Fruit fly (Drosophila melanogaster): ENCODE data around the gene CG4022.
A peak's percentile ranks its signal among the peaks of the same experiment; 100 is the strongest.

The CG4022 gene

DNA sequence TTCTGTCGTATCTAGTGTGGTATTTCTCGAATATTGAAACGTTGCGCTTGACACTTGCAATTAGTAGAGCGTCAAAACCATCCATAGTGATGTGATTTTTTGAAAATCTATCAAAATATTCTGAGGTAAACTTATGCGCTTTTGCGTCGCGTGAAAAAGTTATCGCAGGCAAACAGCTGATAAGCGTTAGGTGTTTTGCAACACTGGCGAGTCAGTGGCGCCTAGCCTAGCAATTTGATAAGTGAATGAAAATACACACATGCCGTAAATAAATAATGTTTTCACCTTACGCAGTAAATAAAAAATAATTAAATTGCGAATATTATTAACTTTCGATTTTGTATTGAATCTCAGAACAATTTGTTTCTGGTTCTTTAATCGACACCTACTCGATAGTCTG lies 24.7 kb upstream of the CG4022 start, which contains the start of gene CG42526 (continued):
- TF ChIP-seq chinmo (GFP tag; IDR thresholded peaks at IDR 0.05; ENCODE audit: partially characterized antibody) (0 out of 4 replicates have a peak, but pooled peaks have one; percentile 5), CG9727 (GFP tag; optimal IDR thresholded peaks at IDR 0.05) (peak; percentile 17), CG17829 (tag; optimal IDR thresholded peaks at IDR 0.05) (peak; percentile 31), CG10209 (GFP tag; optimal IDR thresholded peaks at IDR 0.05) (peak; percentile 39), Dip3 (GFP tag; optimal IDR thresholded peaks at IDR 0.05) (peak; percentile 56), CG10147 (GFP tag; optimal IDR thresholded peaks at IDR 0.05) (peak; percentile 22), E2f2 (GFP tag; IDR thresholded peaks at IDR 0.05) (peak; percentile 84), pho (GFP tag; optimal IDR thresholded peaks at IDR 0.05) (peak; percentile 56), Sin3A (optimal IDR thresholded peaks at IDR 0.05) (peak; percentile 25), ssp (GFP tag; IDR thresholded peaks at IDR 0.05) (no peak), CrebB (tag; optimal IDR thresholded peaks at IDR 0.05) (no peak), gsb-n (tag; optimal IDR thresholded peaks at IDR 0.05) (peak; percentile 27)

DNA sequence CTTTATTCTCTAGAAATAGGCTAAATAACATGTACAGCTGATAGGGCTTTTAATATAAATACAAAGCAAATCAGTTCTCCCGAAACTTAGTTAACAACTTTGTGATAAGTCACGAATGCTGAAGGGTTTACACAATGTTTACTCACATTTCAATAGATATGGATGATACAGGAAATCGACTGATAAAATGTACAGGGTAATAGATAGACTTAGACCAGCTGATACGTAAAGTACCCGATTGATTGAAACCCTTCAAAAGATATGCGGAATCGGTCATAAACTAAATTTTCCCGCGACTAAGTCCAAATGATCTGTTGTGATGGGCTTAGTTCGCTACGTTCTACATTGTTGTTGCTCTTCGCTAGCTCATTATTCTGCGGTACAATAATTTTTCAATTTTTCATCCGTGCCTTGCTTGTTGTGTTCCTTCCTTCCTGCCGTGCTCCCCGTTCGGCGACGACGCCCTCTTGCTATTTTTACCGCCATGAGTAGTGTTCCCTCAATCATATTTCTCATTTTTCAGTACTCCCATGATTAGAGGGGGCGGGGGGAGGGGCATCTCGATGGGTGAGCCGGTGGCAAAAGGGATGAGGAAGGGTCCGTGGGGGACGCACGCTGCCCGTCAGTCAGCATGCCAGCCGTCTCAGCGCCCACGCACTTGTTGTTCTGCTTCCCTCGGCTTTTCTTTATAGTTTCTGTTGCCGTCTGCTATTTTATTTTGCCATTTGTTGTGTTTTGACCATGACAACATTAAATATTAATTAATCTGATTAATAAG lies 22.4 kb upstream of the CG4022 start:
- TF ChIP-seq az2 (GFP tag; optimal IDR thresholded peaks at IDR 0.05): no peak
- TF ChIP-seq sr (GFP tag; IDR thresholded peaks at IDR 0.05): peak; percentile 98
- no peak for TF ChIP-seq Pdp1 (GFP tag; optimal IDR thresholded peaks at IDR 0.05)
- TF ChIP-seq CG10431 (GFP tag; optimal IDR thresholded peaks at IDR 0.05): no peak
- TF ChIP-seq CG9876 (GFP tag; optimal IDR thresholded peaks at IDR 0.05): no peak
- peak; percentile 97 for TF ChIP-seq crol (GFP tag; IDR thresholded peaks at IDR 0.05)
- TF ChIP-seq CG32767 (GFP tag; IDR thresholded peaks at IDR 0.05): no peak
- TF ChIP-seq D19A (tag; optimal IDR thresholded peaks at IDR 0.05): no peak
- TF ChIP-seq dan (GFP tag; IDR thresholded peaks at IDR 0.05): no peak
- no peak for TF ChIP-seq Gsc (GFP tag; IDR thresholded peaks at IDR 0.05)
- no peak for TF ChIP-seq CG12236 (GFP tag; optimal IDR thresholded peaks at IDR 0.05)
- no peak for TF ChIP-seq CG14014 (GFP tag; IDR thresholded peaks at IDR 0.05)
- TF ChIP-seq CG4404 (GFP tag; IDR thresholded peaks at IDR 0.05): no peak
- peak; percentile 51 for TF ChIP-seq CG34376 (GFP tag; optimal IDR thresholded peaks at IDR 0.05)
- peak; percentile 88 for TF ChIP-seq CG10543 (GFP tag; optimal IDR thresholded peaks at IDR 0.05)
- TF ChIP-seq ato (GFP tag; IDR thresholded peaks at IDR 0.05; ENCODE audit: partially characterized antibody): no peak
- no peak for TF ChIP-seq fru (optimal IDR thresholded peaks at IDR 0.05)
- peak; percentile 65 for TF ChIP-seq Hr39 (optimal IDR thresholded peaks at IDR 0.05)
- peak; percentile 98 for TF ChIP-seq CG12769 (tag; optimal IDR thresholded peaks at IDR 0.05)
- TF ChIP-seq mld (GFP tag; IDR thresholded peaks at IDR 0.05; ENCODE audit: partially characterized antibody): no peak
- no peak for TF ChIP-seq emc (GFP tag; optimal IDR thresholded peaks at IDR 0.05)
- no peak for TF ChIP-seq PHDP (tag; optimal IDR thresholded peaks at IDR 0.05)
- no peak for TF ChIP-seq CG2889 (GFP tag; IDR thresholded peaks at IDR 0.05)
- no peak for TF ChIP-seq pita (GFP tag; optimal IDR thresholded peaks at IDR 0.05)
- no peak for TF ChIP-seq knrl (GFP tag; IDR thresholded peaks at IDR 0.05; ENCODE audit: partially characterized antibody)
- 0 out of 3 replicates have a peak, but pooled peaks have one; percentile 33 for TF ChIP-seq ci (GFP tag; IDR thresholded peaks at IDR 0.05)
- no peak for TF ChIP-seq Doc3 (GFP tag; IDR thresholded peaks at IDR 0.05; ENCODE audit: partially characterized antibody)
- TF ChIP-seq CG31224 (GFP tag; IDR thresholded peaks at IDR 0.05): 0 out of 2 replicates have a peak, but pooled peaks have one; percentile 5
- TF ChIP-seq Adf1 (GFP tag; IDR thresholded peaks at IDR 0.05): peak; percentile 12; the same call in 1 of the 2 replicates
- no peak for TF ChIP-seq bigmax (GFP tag; optimal IDR thresholded peaks at IDR 0.05)
- TF ChIP-seq chinmo (GFP tag; IDR thresholded peaks at IDR 0.05; ENCODE audit: partially characterized antibody): 0 out of 4 replicates have a peak, but pooled peaks have one; percentile 43
- TF ChIP-seq Vsx1 (GFP tag; optimal IDR thresholded peaks at IDR 0.05): no peak
- no peak for TF ChIP-seq chm (GFP tag; IDR thresholded peaks at IDR 0.05)
- no peak for TF ChIP-seq phol (tag; optimal IDR thresholded peaks at IDR 0.05)
- TF ChIP-seq Awh (GFP tag; IDR thresholded peaks at IDR 0.05): no peak
- peak; percentile 40 for TF ChIP-seq exex (tag; optimal IDR thresholded peaks at IDR 0.05)
- no peak for TF ChIP-seq Trl (optimal IDR thresholded peaks at IDR 0.05)
- TF ChIP-seq Trl (GFP tag; optimal IDR thresholded peaks at IDR 0.05): no peak
- TF ChIP-seq rib (GFP tag; IDR thresholded peaks at IDR 0.05): peak; percentile 48; the same call in 1 of the 2 replicates

All from whole organism, embryonic.